Worm (Caenorhabditis elegans): ENCODE data around the gene C35D10.3.

DNA sequence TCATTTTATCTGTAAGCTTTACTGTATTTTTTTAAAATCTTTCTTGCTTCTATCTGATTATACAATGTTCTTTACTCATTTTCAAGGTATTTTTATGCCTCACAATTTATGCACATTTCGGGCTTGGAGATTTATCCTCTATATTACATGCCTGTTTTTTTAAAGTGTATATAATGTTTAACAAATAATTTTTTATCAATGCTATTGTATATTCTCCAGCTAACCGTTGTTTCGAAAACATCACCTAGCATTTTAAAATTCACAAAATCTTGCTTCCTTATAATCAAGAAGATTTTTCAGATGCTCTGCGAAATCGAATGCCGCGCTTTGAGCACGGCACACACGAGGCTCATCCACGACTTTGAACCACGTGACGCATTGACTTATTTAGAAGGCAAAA is 16.7 kb upstream of the C35D10.3 start, which contains the start of gene ced-4:
- TF ChIP-seq ceh-18 (tag; optimal IDR thresholded peaks at IDR 0.05), result no peak
- TF ChIP-seq nfya-1 (tag; optimal IDR thresholded peaks at IDR 0.05), result no peak
- TF ChIP-seq ama-1 (optimal IDR thresholded peaks at IDR 0.05), result no peak
- no peak for TF ChIP-seq ceh-2 (tag; optimal IDR thresholded peaks at IDR 0.05)
- TF ChIP-seq T23F11.4 (GFP tag; optimal IDR thresholded peaks at IDR 0.05), result no peak
- TF ChIP-seq ceh-19 (GFP tag; optimal IDR thresholded peaks at IDR 0.05), result no peak
- TF ChIP-seq ceh-22 (tag; optimal IDR thresholded peaks at IDR 0.05), result no peak
- no peak for TF ChIP-seq sdc-2 (tag; optimal IDR thresholded peaks at IDR 0.05)
- TF ChIP-seq ets-4 (tag; optimal IDR thresholded peaks at IDR 0.05), result no peak
- no peak for TF ChIP-seq F13H6.1 (tag; optimal IDR thresholded peaks at IDR 0.05)
